Worm (Caenorhabditis elegans): ENCODE measurements around the gene eri-12.

Gene eri-12

DNA sequence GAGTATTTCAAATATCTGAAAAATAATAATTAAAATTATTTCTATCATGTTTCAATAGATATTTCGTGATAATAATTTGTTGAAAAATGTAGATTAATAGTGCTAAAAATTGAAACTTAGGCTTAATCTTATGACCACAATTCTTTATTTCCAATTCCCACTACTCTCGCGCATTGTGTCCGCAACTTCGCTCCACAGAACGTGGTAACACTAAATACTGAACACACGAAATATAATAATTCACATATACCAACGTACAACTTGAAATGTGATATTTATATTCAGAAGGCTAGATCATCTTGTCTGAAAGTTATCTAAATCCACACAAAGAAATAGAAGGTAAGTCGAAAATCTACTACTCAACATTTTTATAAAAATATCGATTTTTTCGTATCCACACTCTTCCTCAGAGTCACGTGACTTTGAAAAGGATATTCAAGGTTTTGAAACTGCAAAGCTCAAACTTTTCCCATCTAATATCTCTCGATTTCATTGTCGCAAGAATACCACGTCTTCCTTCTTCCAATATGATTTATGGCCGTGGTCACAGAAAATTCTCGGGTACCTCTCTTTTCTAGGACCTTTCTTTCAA, at the start of gene eri-12:
eri-12 (plus strand) TSS at position 197 of the 592 bp plus-strand sequence.
- TF ChIP-seq mdl-1 (tag; optimal IDR thresholded peaks at IDR 0.05) (no peak), pha-4 (tag; optimal IDR thresholded peaks at IDR 0.05) (peak; percentile 0)

DNA sequence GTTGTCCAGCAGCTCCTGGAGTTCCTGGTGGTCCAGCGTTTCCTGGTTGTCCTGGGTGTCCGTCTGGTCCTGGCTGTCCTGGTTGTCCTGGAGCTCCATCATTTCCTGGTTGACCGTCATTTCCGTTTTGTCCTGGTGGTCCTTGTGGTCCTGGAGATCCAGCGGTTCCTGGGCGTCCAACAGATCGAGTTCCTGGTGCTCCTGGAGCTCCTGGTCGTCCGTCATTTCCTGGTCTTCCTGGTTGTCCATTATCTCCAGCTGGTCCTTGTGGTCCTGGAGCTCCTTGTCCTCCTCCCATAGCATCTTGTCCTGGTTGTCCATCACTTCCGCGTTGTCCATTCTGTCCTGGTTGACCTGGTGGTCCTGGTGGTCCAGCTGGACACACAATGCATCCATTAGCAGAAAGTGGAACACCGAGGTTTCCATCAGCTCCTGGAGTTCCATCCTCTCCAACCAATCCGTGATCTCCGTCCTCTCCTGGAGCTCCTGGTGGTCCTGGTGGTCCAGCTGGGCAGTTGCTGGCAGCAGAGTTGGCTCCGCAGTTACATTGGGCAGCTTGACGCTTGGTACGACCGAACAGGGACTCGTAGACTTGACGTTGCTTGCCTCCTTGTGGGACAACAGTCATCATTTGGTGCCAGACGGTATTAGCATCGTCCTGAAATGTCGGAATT, 47.5 kb upstream of the eri-12 start:
- TF ChIP-seq hmg-11 (tag; optimal IDR thresholded peaks at IDR 0.05) (no peak), nhr-23 (tag; optimal IDR thresholded peaks at IDR 0.05) (no peak)

ce11 chrIV:12109743-12110142, 46.9 kb upstream of the eri-12 start:
- TF ChIP-seq elt-2 (tag; optimal IDR thresholded peaks at IDR 0.05): no peak
- TF ChIP-seq pha-4 (tag; optimal IDR thresholded peaks at IDR 0.05): no peak
- TF ChIP-seq nhr-28 (tag; optimal IDR thresholded peaks at IDR 0.05): no peak
- TF ChIP-seq nhr-77 (tag; optimal IDR thresholded peaks at IDR 0.05): no peak
- no peak for TF ChIP-seq nhr-237 (tag; optimal IDR thresholded peaks at IDR 0.05)
- TF ChIP-seq tbx-2 (tag; optimal IDR thresholded peaks at IDR 0.05): no peak

ce11 chrIV:12110339-12110738, 46.3 kb upstream of the eri-12 start, which contains the start of gene col-129:
Gene col-129 (minus strand): TSS chrIV:12110439.
- no peak for TF ChIP-seq elt-2 (tag; optimal IDR thresholded peaks at IDR 0.05)
- no peak for TF ChIP-seq ceh-9 (tag; optimal IDR thresholded peaks at IDR 0.05)
- no peak for TF ChIP-seq nhr-11 (tag; optimal IDR thresholded peaks at IDR 0.05)
- no peak for TF ChIP-seq fkh-2 (tag; optimal IDR thresholded peaks at IDR 0.05)
- no peak for TF ChIP-seq lin-39 (tag; optimal IDR thresholded peaks at IDR 0.05)
- no peak for TF ChIP-seq ama-1 (optimal IDR thresholded peaks at IDR 0.05)
- TF ChIP-seq R02D3.7 (tag; optimal IDR thresholded peaks at IDR 0.05): no peak
- TF ChIP-seq aly-2 (tag; optimal IDR thresholded peaks at IDR 0.05): no peak
- TF ChIP-seq skn-1 (tag; optimal IDR thresholded peaks at IDR 0.05): no peak
- no peak for TF ChIP-seq zag-1 (tag; optimal IDR thresholded peaks at IDR 0.05)
- no peak for TF ChIP-seq nhr-237 (tag; optimal IDR thresholded peaks at IDR 0.05)

DNA sequence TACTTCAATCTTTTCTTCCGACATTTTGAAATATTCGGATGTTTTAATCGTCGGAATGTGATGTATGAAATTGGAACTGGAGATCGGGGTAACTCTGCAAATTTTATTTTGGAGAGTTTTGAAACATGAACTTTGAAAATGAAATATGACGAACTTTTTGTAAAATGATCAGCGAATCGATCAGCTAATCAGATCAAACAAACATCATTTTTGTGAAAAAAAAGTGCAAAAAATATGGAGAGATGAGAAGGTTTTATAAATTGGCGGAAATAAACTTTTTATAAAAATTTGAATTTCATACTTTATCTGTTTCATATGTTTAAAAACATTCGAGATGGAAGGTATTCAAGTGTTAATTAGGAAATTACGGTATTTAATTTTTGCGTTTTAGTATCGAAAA, 45.2 kb upstream of the eri-12 start, which contains the start of gene dlc-2:
dlc-2 (minus strand) TSS at position 101 of the 400 bp plus-strand sequence.
- TF ChIP-seq ceh-16 (tag; optimal IDR thresholded peaks at IDR 0.05) (no peak), pha-4 (tag; optimal IDR thresholded peaks at IDR 0.05) (no peak), tbx-2 (tag; optimal IDR thresholded peaks at IDR 0.05) (no peak), ama-1 (optimal IDR thresholded peaks at IDR 0.05) (no peak), ztf-4 (tag; optimal IDR thresholded peaks at IDR 0.05) (no peak), nhr-11 (tag; optimal IDR thresholded peaks at IDR 0.05) (no peak), fos-1 (tag; optimal IDR thresholded peaks at IDR 0.05) (no peak), nhr-25 (tag; optimal IDR thresholded peaks at IDR 0.05) (no peak)

- TF ChIP-seq egl-5 (tag; optimal IDR thresholded peaks at IDR 0.05) (peak; percentile 43), nfya-1 (tag; optimal IDR thresholded peaks at IDR 0.05; ENCODE audit: insufficient read depth) (peak; percentile 17), lsy-12 (tag; optimal IDR thresholded peaks at IDR 0.05) (no peak), aly-2 (tag; optimal IDR thresholded peaks at IDR 0.05) (no peak)
These were observed 43.6 kb upstream of the eri-12 start for ce11 chrIV:12113056-12113455.

DNA sequence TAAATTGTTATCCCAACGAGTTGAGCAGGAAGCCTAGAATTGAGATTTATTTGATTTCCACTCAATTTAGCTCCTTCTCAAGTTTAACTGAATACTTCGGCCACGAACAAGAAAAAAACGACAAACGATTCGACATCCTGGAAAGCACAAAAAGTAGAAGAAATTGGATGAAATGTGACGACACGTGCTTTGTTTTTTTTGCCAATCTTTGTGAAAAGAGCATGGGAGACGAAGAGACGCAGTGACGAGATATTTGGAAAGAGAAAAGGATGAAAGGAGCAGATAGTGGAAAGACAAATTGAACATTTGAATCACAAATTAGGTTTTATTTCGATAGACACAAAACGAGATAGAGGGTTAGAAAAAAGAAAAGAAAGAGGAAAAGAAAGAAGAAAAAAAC, 42.1 kb upstream of the eri-12 start:
- TF ChIP-seq nhr-76 (tag; optimal IDR thresholded peaks at IDR 0.05) (no peak), nfya-1 (tag; optimal IDR thresholded peaks at IDR 0.05; ENCODE audit: insufficient read depth) (peak; percentile 17), nhr-12 (tag; optimal IDR thresholded peaks at IDR 0.05) (no peak), eor-1 (tag; optimal IDR thresholded peaks at IDR 0.05) (no peak), fkh-10 (GFP tag; optimal IDR thresholded peaks at IDR 0.05) (peak; percentile 81)

Measured in whole organism, L3 larva.